Worm (Caenorhabditis elegans): ENCODE results near the gene anmt-3.
A peak's percentile ranks its signal among the peaks of the same experiment; 100 is the strongest.

anmt-3 gene

DNA sequence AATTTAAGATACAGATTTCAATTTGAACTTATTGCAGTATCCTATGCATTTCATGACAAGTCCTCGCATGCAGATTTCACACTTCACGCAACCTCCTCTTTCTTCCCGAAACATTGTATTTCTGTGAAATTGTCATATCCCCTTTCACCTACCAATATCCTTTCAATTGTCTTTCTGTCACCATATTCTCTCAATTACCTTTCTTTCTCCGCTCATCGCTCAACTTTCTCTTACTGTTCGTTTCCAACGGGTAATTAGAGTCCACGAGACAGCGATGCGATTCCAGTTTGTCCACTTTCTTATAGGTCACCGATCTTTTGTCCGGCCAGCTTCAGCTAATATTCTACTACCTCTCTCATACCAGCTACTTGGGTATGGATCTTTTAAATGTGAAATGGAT lies 5.7 kb downstream of the anmt-3 start, which contains the start of gene mam-5:
Gene mam-5, plus strand, starts transcription at position 304 of the 400 bp plus-strand sequence.
- peak; percentile 56 for TF ChIP-seq blmp-1 (tag; optimal IDR thresholded peaks at IDR 0.05)
- no peak for TF ChIP-seq lsy-2 (tag; optimal IDR thresholded peaks at IDR 0.05)

DNA sequence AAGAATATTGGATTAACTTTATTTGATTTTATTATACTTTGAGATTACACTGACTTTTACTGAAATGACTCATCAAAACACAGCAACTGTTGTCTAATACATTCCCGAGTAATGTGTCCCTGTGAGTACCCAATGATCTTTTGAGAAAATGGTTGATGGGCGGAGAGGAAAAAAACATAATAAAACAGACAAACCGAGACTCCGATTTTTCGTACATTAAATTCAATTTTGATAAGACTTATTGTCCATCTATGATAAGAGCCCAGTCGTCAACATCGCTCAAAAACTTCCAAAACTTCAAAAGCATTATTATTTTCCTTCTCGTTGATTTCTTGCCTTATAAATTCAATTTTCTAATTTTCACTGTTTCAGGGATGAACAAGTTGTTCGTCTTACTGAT lies 7.3 kb downstream of the anmt-3 start, which contains the start of gene ttr-46:
Gene ttr-46, plus strand, starts transcription at position 373 of the 400 bp plus-strand sequence.
- no peak for TF ChIP-seq nhr-2 (tag; optimal IDR thresholded peaks at IDR 0.05)

DNA sequence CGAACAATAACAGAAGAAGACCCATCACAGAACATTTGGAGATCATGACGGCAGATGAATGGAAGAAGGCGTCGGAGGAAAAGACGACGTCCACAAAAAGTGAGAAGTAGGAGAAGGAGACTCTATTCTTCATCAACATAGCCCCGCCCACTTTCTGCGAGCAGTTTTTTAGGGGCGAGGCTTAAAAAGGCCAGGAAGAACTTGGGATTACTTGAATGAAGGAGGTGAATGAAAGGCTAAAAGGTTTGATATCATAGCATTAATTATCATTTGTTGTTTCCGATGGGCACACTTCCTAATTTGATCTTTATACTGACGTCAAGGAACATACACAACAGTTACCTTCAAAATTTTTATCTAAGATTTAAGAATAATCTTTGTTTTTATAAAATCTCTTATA lies 9.3 kb downstream of the anmt-3 start, which contains the start of gene nlp-58:
Gene nlp-58, minus strand, starts transcription at position 101 of the 400 bp plus-strand sequence.
- no peak for TF ChIP-seq ceh-39 (tag; optimal IDR thresholded peaks at IDR 0.05)
- no peak for TF ChIP-seq nhr-12 (tag; optimal IDR thresholded peaks at IDR 0.05)
- TF ChIP-seq snpc-4 (tag; optimal IDR thresholded peaks at IDR 0.05), result no peak
- TF ChIP-seq mep-1 (tag; optimal IDR thresholded peaks at IDR 0.05), result no peak
- no peak for TF ChIP-seq nhr-2 (tag; optimal IDR thresholded peaks at IDR 0.05)
- no peak for TF ChIP-seq sem-2 (GFP tag; optimal IDR thresholded peaks at IDR 0.05)
- TF ChIP-seq cnd-1 (tag; optimal IDR thresholded peaks at IDR 0.05), result no peak
- no peak for TF ChIP-seq tbx-8 (GFP tag; optimal IDR thresholded peaks at IDR 0.05)
- TF ChIP-seq blmp-1 (tag; optimal IDR thresholded peaks at IDR 0.05), result no peak

DNA sequence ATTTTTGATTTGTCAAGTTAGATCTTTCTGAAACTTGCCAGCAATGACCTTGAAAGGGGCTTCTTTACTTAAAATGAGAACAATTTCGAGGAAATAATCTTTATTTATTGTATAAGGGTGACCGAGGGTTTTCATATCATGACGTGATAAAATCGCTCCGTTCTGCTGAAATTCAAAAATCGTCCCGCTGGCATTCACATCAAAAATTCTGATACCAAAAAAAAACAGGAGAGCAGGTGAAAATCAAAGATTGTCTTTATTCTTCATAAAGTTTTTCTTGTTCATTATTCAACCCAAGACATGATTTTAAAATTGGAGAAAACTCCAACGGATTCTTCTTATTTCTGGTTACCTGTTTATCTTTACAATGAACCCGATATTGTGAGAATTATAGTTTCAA lies 14.0 kb downstream of the anmt-3 start, which contains the start of gene sre-28:
Gene sre-28, plus strand, starts transcription at position 301 of the 400 bp plus-strand sequence.
- TF ChIP-seq sptf-1 (tag; optimal IDR thresholded peaks at IDR 0.05), result no peak

DNA sequence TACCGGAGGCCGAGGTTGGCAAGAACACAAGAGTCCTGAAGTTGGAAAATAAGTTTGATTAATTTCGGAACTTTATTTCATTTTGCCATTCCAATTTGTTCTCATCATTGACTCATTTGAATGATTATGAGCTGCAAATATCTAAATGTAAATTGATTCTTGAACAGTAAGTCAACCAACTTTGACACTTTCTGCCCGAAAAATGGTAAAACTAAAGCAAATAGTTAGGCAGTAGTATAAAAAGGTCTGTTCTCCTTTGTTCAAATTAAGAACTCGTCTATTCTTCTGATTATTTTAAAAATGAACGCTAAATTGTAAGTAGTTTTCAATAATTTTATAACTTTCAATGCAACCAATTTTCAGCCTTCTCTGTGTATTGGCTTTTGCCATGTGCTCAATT lies 15.1 kb downstream of the anmt-3 start, which contains the start of gene fipr-12:
Gene fipr-12, plus strand, starts transcription at position 301 of the 400 bp plus-strand sequence.
- TF ChIP-seq flh-1 (GFP tag; optimal IDR thresholded peaks at IDR 0.05) (no peak), nhr-2 (tag; optimal IDR thresholded peaks at IDR 0.05) (no peak), ztf-11 (tag; optimal IDR thresholded peaks at IDR 0.05) (no peak), mab-5 (tag; optimal IDR thresholded peaks at IDR 0.05) (no peak), snpc-4 (tag; optimal IDR thresholded peaks at IDR 0.05) (no peak), pha-4 (tag; optimal IDR thresholded peaks at IDR 0.05) (no peak), unc-62 (GFP tag; optimal IDR thresholded peaks at IDR 0.05) (no peak), unc-120 (tag; optimal IDR thresholded peaks at IDR 0.05; ENCODE audit: poor library complexity, severe bottlenecking) (no peak), ceh-43 (GFP tag; optimal IDR thresholded peaks at IDR 0.05) (no peak), ham-2 (GFP tag; optimal IDR thresholded peaks at IDR 0.05) (no peak), tbx-8 (GFP tag; optimal IDR thresholded peaks at IDR 0.05) (no peak), elt-3 (tag; optimal IDR thresholded peaks at IDR 0.05) (no peak), unc-39 (tag; optimal IDR thresholded peaks at IDR 0.05) (no peak), lin-32 (GFP tag; optimal IDR thresholded peaks at IDR 0.05) (no peak), bed-3 (GFP tag; optimal IDR thresholded peaks at IDR 0.05) (no peak), lin-13 (tag; optimal IDR thresholded peaks at IDR 0.05) (no peak), lsy-2 (tag; optimal IDR thresholded peaks at IDR 0.05) (no peak), nhr-76 (tag; optimal IDR thresholded peaks at IDR 0.05) (no peak), sem-2 (GFP tag; optimal IDR thresholded peaks at IDR 0.05) (no peak), mls-2 (tag; optimal IDR thresholded peaks at IDR 0.05) (no peak)

DNA sequence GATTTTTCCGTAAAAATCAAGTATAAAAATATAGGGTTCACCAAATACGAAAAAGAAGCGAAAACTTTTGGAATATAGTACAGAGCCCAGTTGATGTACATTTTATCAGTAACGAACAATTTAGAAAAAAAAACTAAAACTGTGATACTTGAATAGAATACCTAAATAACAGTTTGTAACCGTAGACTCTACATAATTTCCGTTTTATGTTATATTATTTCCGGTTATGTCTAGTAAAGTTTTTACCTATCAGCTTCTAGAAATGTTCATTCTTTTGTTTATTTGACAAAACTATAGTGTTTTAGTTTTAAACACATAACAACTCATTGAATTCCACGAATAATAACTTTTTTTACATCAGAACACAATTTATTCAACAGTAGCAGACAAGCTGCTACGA lies 20.7 kb downstream of the anmt-3 start, which contains the start of gene srj-33:
Gene srj-33, minus strand, starts transcription at position 101 of the 400 bp plus-strand sequence.
- TF ChIP-seq ces-1 (GFP tag; optimal IDR thresholded peaks at IDR 0.05) (no peak), elt-1 (tag; optimal IDR thresholded peaks at IDR 0.05; ENCODE audit: borderline replicate concordance, insufficient read depth) (no peak), nhr-12 (tag; optimal IDR thresholded peaks at IDR 0.05) (no peak)

DNA sequence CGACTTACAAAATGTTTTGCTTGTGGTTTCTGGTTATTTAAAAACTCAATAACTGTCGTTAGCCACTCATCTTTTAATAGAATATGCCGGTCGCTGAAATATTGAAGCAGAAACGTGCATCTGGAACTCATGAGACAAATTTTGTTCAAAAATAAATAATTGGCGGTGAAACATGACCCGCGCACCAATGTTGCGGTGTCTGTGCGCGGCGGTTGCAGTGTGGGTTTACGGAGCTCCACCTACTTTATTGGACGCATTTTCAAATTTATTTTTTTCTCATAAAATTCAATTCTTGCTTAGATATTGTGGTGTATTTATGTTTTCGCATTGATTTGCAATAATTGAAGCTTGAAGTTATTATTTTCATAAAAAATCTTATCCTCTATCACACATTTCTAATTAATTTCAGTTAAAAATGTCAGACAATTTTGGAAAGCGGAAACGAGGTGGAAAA lies 27.5 kb downstream of the anmt-3 start, which contains the start of the genes rmh-2 and suds-3:
Gene rmh-2, minus strand, starts transcription at position 164 of the 454 bp plus-strand sequence.
Gene suds-3, plus strand, starts transcription at position 404 of the 454 bp plus-strand sequence.
- TF ChIP-seq nhr-237 (tag; optimal IDR thresholded peaks at IDR 0.05) (no peak), flh-1 (GFP tag; optimal IDR thresholded peaks at IDR 0.05) (no peak), nhr-76 (tag; optimal IDR thresholded peaks at IDR 0.05) (no peak), mep-1 (tag; optimal IDR thresholded peaks at IDR 0.05) (peak; percentile 66), ceh-43 (GFP tag; optimal IDR thresholded peaks at IDR 0.05) (no peak), unc-39 (tag; optimal IDR thresholded peaks at IDR 0.05) (no peak), sptf-1 (tag; optimal IDR thresholded peaks at IDR 0.05) (peak; percentile 0), mab-5 (tag; optimal IDR thresholded peaks at IDR 0.05) (no peak), nhr-12 (tag; optimal IDR thresholded peaks at IDR 0.05) (no peak), ceh-83 (GFP tag; optimal IDR thresholded peaks at IDR 0.05) (no peak), ham-2 (GFP tag; optimal IDR thresholded peaks at IDR 0.05) (no peak), lsy-2 (tag; optimal IDR thresholded peaks at IDR 0.05) (peak; percentile 21), M03D4.4 (tag; optimal IDR thresholded peaks at IDR 0.05) (peak; percentile 13), bed-3 (GFP tag; optimal IDR thresholded peaks at IDR 0.05) (no peak), mls-2 (tag; optimal IDR thresholded peaks at IDR 0.05) (no peak)
